Worm (Caenorhabditis elegans) whole organism, late embryonic: ENCODE measurements around the gene sup-37.

ENCODE experiments used
- ceh-14 ChIP-seq: sonication (generic microtip); optimal IDR thresholded peaks from 2 replicates; lab custom pipeline; 2016; ENCODE audit warnings: missing genotype, missing genetic modification characterization, missing compliant biosample characterization
- fkh-10 ChIP-seq: fragments of 150-350 bp; optimal IDR thresholded peaks from 2 replicates; lab custom pipeline; 2014; ENCODE audit warnings: missing biosample characterization, missing genetic modification reagents, missing genetic modification characterization
- nhr-11 ChIP-seq: fragments of 150-350 bp; optimal IDR thresholded peaks from 2 replicates; lab custom pipeline; 2014; ENCODE audit warnings: missing biosample characterization, missing genetic modification characterization
- pha-4 ChIP-seq: fragments of 150-350 bp; optimal IDR thresholded peaks from 2 replicates; lab custom pipeline; 2018; ENCODE audit warnings: missing biosample characterization, missing genetic modification reagents, missing genetic modification characterization

DNA sequence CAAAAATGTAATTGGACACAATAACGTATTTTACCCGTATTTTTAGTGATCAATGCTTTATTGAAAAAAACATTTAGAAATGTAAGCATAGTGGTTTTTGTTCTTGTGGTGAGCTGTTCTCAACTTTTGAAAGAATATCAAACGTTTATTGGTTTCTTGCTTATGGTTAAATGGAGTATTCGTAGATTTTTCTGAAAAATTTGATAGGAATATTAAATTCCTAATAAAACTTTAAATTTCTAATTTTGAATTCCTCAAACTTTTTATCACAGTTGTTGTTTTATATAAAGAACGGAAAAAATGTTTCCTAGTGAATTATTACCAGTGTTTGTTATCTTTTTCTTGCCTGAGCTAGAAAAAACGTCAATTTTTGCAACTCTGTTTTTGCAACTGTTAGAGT is 33.0 kb upstream of the sup-37 start, which contains the start of gene B0507.5:
- TF ChIP-seq fkh-10 (GFP tag; lab: Kevin White, UChicago) (no peak), nhr-11 (tag; lab: Kevin White, UChicago) (no peak), ceh-14 (tag; lab: Kevin White, UChicago) (no peak), pha-4 (tag; lab: Kevin White, UChicago) (no peak)
